Fruit fly (Drosophila melanogaster) whole organism, wandering third instar larva: ENCODE measurements around the gene Surf1.

ENCODE experiments used
- Abd-B ChIP-seq: fragments of >200 bp; optimal IDR thresholded peaks from 2 replicates; lab custom pipeline; 2017; ENCODE audit warnings: missing biosample characterization, missing genetic modification characterization
- CG32264 ChIP-seq: fragments of 200-800 bp; sonication (Bioruptor generic); optimal IDR thresholded peaks from 2 replicates; lab custom pipeline; 2016; ENCODE audit warnings: missing biosample characterization, missing genetic modification characterization
- CG9705 ChIP-seq: fragments of 200-800 bp; sonication (Bioruptor generic); optimal IDR thresholded peaks from 2 replicates; lab custom pipeline; 2018; ENCODE audit warnings: missing biosample characterization, mild to moderate bottlenecking, missing genetic modification characterization
- CrebA ChIP-seq: fragments of 200-800 bp; sonication (Bioruptor generic); optimal IDR thresholded peaks from 2 replicates; lab custom pipeline; 2016; ENCODE audit warnings: missing biosample characterization, mild to moderate bottlenecking, missing genetic modification characterization, borderline replicate concordance
- Dfd ChIP-seq: fragments of >200 bp; optimal IDR thresholded peaks from 2 replicates; lab custom pipeline; 2017; ENCODE audit warnings: missing biosample characterization, missing genetic modification characterization
- Dif ChIP-seq: fragments of 200-275, 200-300 bp; sonication (Bioruptor generic); optimal IDR thresholded peaks from 2 replicates; lab custom pipeline; 2018; ENCODE audit warnings: missing biosample characterization, missing genetic modification characterization; ENCODE audit not compliant: partially characterized antibody
- GATAd ChIP-seq: sonication (Bioruptor generic); optimal IDR thresholded peaks from 2 replicates; lab custom pipeline; 2016; ENCODE audit warnings: missing biosample characterization, missing genetic modification characterization
- HLH106 ChIP-seq: fragments of 200-800 bp; optimal IDR thresholded peaks from 3 replicates; lab custom pipeline; 2019; ENCODE audit warnings: missing biosample characterization, mild to moderate bottlenecking, missing genetic modification characterization, moderate library complexity
- Hnf4 ChIP-seq: fragments of 200-800 bp; sonication (Bioruptor generic); optimal IDR thresholded peaks from 2 replicates; lab custom pipeline; 2016; ENCODE audit warnings: missing biosample characterization, mild to moderate bottlenecking, missing genetic modification characterization
- Hr78 ChIP-seq: fragments of >200 bp; optimal IDR thresholded peaks from 2 replicates; lab custom pipeline; 2017; ENCODE audit warnings: missing biosample characterization, missing genetic modification characterization
- Hr83 ChIP-seq: fragments of 200-300 bp; sonication (Bioruptor generic); optimal IDR thresholded peaks from 2 replicates; lab custom pipeline; 2016; ENCODE audit warnings: missing biosample characterization, mild to moderate bottlenecking, missing genetic modification characterization, moderate library complexity; ENCODE audit not compliant: poor library complexity, severe bottlenecking
- Jra ChIP-seq: sonication (Bioruptor generic); optimal IDR thresholded peaks from 2 replicates; lab custom pipeline; 2016; ENCODE audit warnings: missing biosample characterization, missing genetic modification characterization
- Mio ChIP-seq: sonication (Bioruptor generic); optimal IDR thresholded peaks from 2 replicates; lab custom pipeline; 2016; ENCODE audit warnings: missing biosample characterization, missing genetic modification characterization
- Myc ChIP-seq: fragments of >200 bp; optimal IDR thresholded peaks from 2 replicates; lab custom pipeline; 2017
- N ChIP-seq: fragments of >200 bp; optimal IDR thresholded peaks from 2 replicates; lab custom pipeline; 2018; ENCODE audit warnings: missing biosample characterization, missing external identifiers, missing genetic modification characterization
- OdsH ChIP-seq: fragments of 200-800 bp; sonication (Bioruptor generic); optimal IDR thresholded peaks from 2 replicates; lab custom pipeline; 2016; ENCODE audit warnings: missing biosample characterization, mild to moderate bottlenecking, missing genetic modification characterization
- Rel ChIP-seq, 2 experiments: fragments of 200-800 bp; sonication (Bioruptor generic) in 1 of 2; optimal IDR thresholded peaks; 2 replicates in 1 of 2; 3 replicates in 1 of 2; lab custom pipeline; 2016 to 2019; ENCODE audit warnings: mild to moderate bottlenecking in 2 of 2, missing biosample characterization in 2 of 2, missing genetic modification characterization in 2 of 2, moderate library complexity in 1 of 2
- Sp1 ChIP-seq: fragments of 200-800 bp; sonication (Bioruptor generic); optimal IDR thresholded peaks from 3 replicates; lab custom pipeline; 2019; ENCODE audit warnings: missing biosample characterization, mild to moderate bottlenecking, missing genetic modification characterization, moderate library complexity
- Vsx2 ChIP-seq: fragments of 200-300, 225-300 bp; sonication (Bioruptor generic); optimal IDR thresholded peaks from 2 replicates; lab custom pipeline; 2018; ENCODE audit warnings: missing biosample characterization, missing genetic modification characterization; ENCODE audit not compliant: partially characterized antibody
- br ChIP-seq: fragments of 200-800 bp; sonication (Bioruptor generic); optimal IDR thresholded peaks from 2 replicates; lab custom pipeline; 2016; ENCODE audit warnings: missing biosample characterization, missing genetic modification characterization
- brk ChIP-seq: fragments of 200-800 bp; sonication (Bioruptor generic); optimal IDR thresholded peaks from 2 replicates; lab custom pipeline; 2016; ENCODE audit warnings: missing biosample characterization, mild to moderate bottlenecking, missing genetic modification characterization
- dl ChIP-seq, 2 experiments: fragments of 175-275, 200-275 bp in 1 of 2; fragments of 200-275 bp in 1 of 2; sonication (Bioruptor generic); optimal IDR thresholded peaks; lab custom pipeline; 2018; ENCODE audit warnings: mild to moderate bottlenecking in 2 of 2, missing biosample characterization in 2 of 2, missing genetic modification characterization in 2 of 2, moderate library complexity in 2 of 2; ENCODE audit not compliant: partially characterized antibody in 2 of 2, insufficient read depth in 1 of 2
- dmrt93B ChIP-seq: fragments of 200-800 bp; sonication (Bioruptor generic); optimal IDR thresholded peaks from 2 replicates; lab custom pipeline; 2018; ENCODE audit warnings: missing biosample characterization, mild to moderate bottlenecking, missing genetic modification characterization
- dsf ChIP-seq: sonication (Bioruptor generic); optimal IDR thresholded peaks from 2 replicates; lab custom pipeline; 2016; ENCODE audit warnings: missing biosample characterization, missing genetic modification characterization, borderline replicate concordance
- ey ChIP-seq: fragments of 200-800 bp; sonication (Bioruptor generic); optimal IDR thresholded peaks from 2 replicates; lab custom pipeline; 2016; ENCODE audit warnings: missing biosample characterization, missing genetic modification characterization
- foxo ChIP-seq, 2 experiments: fragments of 200-800 bp; sonication (Bioruptor generic); optimal IDR thresholded peaks; 2 replicates in 1 of 2; 3 replicates in 1 of 2; lab custom pipeline; 2016 to 2017; ENCODE audit warnings: missing biosample characterization in 2 of 2, missing genetic modification characterization in 2 of 2
- fru ChIP-seq: fragments of 200-800 bp; sonication (Bioruptor generic); optimal IDR thresholded peaks from 3 replicates; lab custom pipeline; 2016; ENCODE audit warnings: missing biosample characterization, mild to moderate bottlenecking, missing genetic modification characterization
- h ChIP-seq: fragments of 200-800 bp; sonication (Bioruptor generic); optimal IDR thresholded peaks from 3 replicates; lab custom pipeline; 2016; ENCODE audit warnings: missing biosample characterization, mild to moderate bottlenecking, missing genetic modification characterization
- jim ChIP-seq: fragments of 175-275, 200-325 bp; sonication (Bioruptor generic); optimal IDR thresholded peaks from 2 replicates; lab custom pipeline; 2016; ENCODE audit warnings: missing biosample characterization, mild to moderate bottlenecking, missing genetic modification characterization
- lola ChIP-seq: fragments of >200 bp; optimal IDR thresholded peaks from 2 replicates; lab custom pipeline; 2017; ENCODE audit warnings: missing biosample characterization, missing genetic modification characterization
- pan ChIP-seq: fragments of >200 bp; optimal IDR thresholded peaks from 2 replicates; lab custom pipeline; 2017
- psq ChIP-seq: fragments of 200-800 bp; sonication (Bioruptor generic); optimal IDR thresholded peaks from 3 replicates; lab custom pipeline; 2017; ENCODE audit warnings: missing biosample characterization, mild to moderate bottlenecking, missing genetic modification characterization, moderate library complexity
- rgr ChIP-seq: fragments of 200-800 bp; sonication (Bioruptor generic); optimal IDR thresholded peaks from 3 replicates; lab custom pipeline; 2016; ENCODE audit warnings: missing biosample characterization, mild to moderate bottlenecking, missing genetic modification characterization
- sage ChIP-seq: fragments of 200-800 bp; sonication (Bioruptor generic); optimal IDR thresholded peaks from 2 replicates; lab custom pipeline; 2016; ENCODE audit warnings: missing biosample characterization, mild to moderate bottlenecking, missing genetic modification characterization
- sv ChIP-seq: fragments of 200-800 bp; sonication (Bioruptor generic); optimal IDR thresholded peaks from 3 replicates; lab custom pipeline; 2016; ENCODE audit warnings: missing biosample characterization, missing genetic modification characterization
- tai ChIP-seq: sonication (Bioruptor generic); optimal IDR thresholded peaks from 2 replicates; lab custom pipeline; 2016; ENCODE audit warnings: missing biosample characterization, missing genetic modification characterization
- usp ChIP-seq: fragments of >200 bp; optimal IDR thresholded peaks from 2 replicates; lab custom pipeline; 2017; ENCODE audit warnings: missing biosample characterization, missing genetic modification characterization
- woc ChIP-seq: sonication (Bioruptor generic); optimal IDR thresholded peaks from 2 replicates; lab custom pipeline; 2016; ENCODE audit warnings: missing biosample characterization, mild to moderate bottlenecking, missing genetic modification characterization

Surf1 gene

DNA sequence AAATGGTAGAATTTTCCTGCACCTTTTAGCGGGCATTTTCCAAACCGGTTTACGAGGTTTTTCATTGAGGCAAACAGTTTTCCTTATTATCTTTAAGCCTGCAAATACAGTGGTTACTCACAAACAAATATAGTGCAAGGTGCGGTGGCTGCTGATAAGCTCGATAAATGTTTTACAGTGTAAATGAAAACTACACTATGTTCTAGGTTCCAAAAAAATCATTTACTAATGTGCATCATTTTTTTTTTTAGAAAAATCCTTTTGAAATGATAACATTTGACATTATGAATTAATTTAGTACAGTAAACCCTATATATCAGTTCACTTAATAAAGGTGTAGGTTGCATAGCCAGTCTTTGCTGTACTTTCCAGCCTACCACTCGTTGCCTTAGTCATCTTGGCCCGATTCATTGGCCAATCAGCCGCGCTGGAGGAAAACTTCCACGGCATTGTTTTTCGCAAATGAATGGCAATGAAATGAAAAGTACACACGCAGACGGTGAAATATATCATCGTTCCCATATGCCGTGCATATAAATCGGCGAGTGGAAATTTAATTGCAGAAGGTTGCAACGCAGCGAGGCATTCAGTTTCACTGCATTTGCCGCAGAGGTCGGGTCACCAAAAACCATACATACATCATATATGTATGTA lies 20.0 kb downstream of the Surf1 start:
- TF ChIP-seq GATAd (GFP tag; lab: Kevin White, UChicago), result no peak
- no peak for TF ChIP-seq Dfd (GFP tag; lab: Kevin White, UChicago)
- no peak for TF ChIP-seq usp (GFP tag; lab: Kevin White, UChicago)
- no peak for TF ChIP-seq dmrt93B
- TF ChIP-seq br (GFP tag; lab: Kevin White, UChicago), result no peak
- TF ChIP-seq Dif, result no peak
- TF ChIP-seq Vsx2 (GFP tag; lab: Kevin White, UChicago), result no peak
- no peak for TF ChIP-seq CG32264
- no peak for TF ChIP-seq brk (GFP tag; lab: Kevin White, UChicago)
- TF ChIP-seq sv, result no peak
- no peak for TF ChIP-seq lola (GFP tag; lab: Kevin White, UChicago)
- TF ChIP-seq pan (lab: Kevin White, UChicago), result no peak
- no peak for TF ChIP-seq ey (GFP tag; lab: Kevin White, UChicago)
- TF ChIP-seq h (GFP tag; lab: Kevin White, UChicago), result no peak
- TF ChIP-seq Rel (GFP tag; optimal IDR thresholded peaks at IDR 0.05; lab: Kevin White, UChicago), result no peak
- TF ChIP-seq Rel (tag; optimal IDR thresholded peaks at IDR 0.05; lab: Kevin White, UChicago), result no peak
- TF ChIP-seq dsf (GFP tag; lab: Kevin White, UChicago), result no peak
- TF ChIP-seq CG9705, result no peak
- TF ChIP-seq Sp1 (GFP tag; lab: Kevin White, UChicago), result no peak

DNA sequence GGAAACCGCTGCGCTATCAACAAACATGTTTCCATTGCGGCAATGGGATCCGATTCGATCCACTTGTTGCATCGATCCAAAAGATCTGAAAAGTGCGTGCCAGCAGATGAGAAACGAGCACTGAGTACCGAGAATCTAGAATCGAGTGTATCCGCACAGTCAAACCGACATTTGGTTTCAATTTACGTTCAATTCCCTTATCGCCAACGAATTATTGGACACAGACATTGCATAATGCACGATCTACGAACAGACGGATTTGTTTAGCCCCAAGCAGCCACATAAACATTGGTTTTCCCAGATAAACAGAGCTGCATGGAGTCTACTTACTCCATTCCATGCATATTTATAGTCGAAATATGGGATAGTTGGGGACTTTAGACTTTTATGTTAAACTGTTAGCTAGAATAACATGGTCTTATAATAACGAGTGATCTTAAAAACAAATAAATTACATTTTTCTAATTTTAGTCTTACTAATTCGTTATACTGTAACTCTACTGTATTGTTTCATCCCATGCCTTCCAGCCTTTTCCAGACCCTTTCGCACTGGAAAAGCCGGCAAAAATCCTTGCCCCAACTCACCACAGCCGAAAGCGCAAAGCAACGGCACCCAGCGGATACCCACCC lies 20.7 kb downstream of the Surf1 start:
- TF ChIP-seq Dfd (GFP tag; lab: Kevin White, UChicago), result no peak
- TF ChIP-seq dsf (GFP tag; lab: Kevin White, UChicago), result no peak
- TF ChIP-seq Vsx2 (GFP tag; lab: Kevin White, UChicago), result no peak
- no peak for TF ChIP-seq psq (GFP tag; lab: Kevin White, UChicago)
- TF ChIP-seq jim (GFP tag; lab: Kevin White, UChicago), result no peak
- TF ChIP-seq OdsH, result no peak
- no peak for TF ChIP-seq Dif
- no peak for TF ChIP-seq fru
- no peak for TF ChIP-seq Rel (GFP tag; optimal IDR thresholded peaks at IDR 0.05; lab: Kevin White, UChicago)
- TF ChIP-seq Rel (tag; optimal IDR thresholded peaks at IDR 0.05; lab: Kevin White, UChicago), result no peak
- TF ChIP-seq usp (GFP tag; lab: Kevin White, UChicago), result no peak

DNA sequence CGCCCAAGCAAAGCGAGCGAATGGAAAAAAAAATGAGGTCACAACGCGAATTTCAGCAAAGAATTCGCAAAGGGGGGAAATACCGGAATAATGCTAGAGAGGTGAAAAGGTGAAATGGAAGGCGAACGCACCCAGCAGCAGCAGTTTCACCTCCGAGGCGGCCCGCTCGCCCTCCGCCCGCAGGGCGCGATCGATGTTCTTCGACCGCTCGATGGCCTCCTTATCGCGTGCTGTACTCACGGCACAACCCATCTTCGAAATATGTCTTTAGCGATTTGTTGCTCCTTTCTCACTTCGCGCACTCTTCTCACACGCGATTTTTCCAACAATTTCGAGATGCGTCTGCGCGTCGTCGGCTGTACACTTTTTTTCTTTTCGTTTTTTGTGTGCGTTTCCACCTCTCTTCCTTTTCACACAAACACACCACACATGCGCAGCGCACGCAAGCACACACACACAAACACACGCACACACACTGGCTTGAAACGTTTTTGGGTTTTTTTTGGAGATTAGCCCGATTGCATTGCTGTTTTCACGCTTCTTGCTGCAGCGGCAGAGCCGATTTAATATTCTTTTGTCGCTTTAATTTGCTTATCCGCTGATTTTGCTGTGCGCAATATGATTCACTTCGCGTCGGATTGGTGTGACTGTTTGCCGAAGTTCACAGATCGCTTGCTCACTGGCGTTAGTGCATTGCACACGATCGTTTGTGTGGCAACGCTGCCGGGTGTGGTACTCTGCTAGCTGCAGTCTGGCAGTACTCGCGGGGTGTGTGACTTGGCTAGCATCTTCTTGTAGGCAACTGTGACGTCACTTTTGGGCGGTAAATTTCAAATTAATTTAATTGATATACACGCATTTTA lies 21.5 kb downstream of the Surf1 start, which contains the start of gene Galphai:
Gene Galphai (minus strand): TSS at position 658 of the 863 bp plus-strand sequence.
- TF ChIP-seq woc (GFP tag; lab: Kevin White, UChicago), result no peak
- TF ChIP-seq CG9705, result no peak
- TF ChIP-seq HLH106 (tag; lab: Kevin White, UChicago), result peak; percentile 21
- no peak for TF ChIP-seq Mio (GFP tag; lab: Kevin White, UChicago)
- TF ChIP-seq Dfd (GFP tag; lab: Kevin White, UChicago), result no peak
- no peak for TF ChIP-seq CG32264
- no peak for TF ChIP-seq Vsx2 (GFP tag; lab: Kevin White, UChicago)
- peak; percentile 18 for TF ChIP-seq fru
- TF ChIP-seq CrebA (GFP tag; lab: Kevin White, UChicago), result no peak
- peak; percentile 44 for TF ChIP-seq Sp1 (GFP tag; lab: Kevin White, UChicago)
- TF ChIP-seq h (GFP tag; lab: Kevin White, UChicago), result peak; percentile 11
- TF ChIP-seq rgr, result peak; percentile 19
- TF ChIP-seq psq (GFP tag; lab: Kevin White, UChicago), result no peak
- no peak for TF ChIP-seq Dif
- TF ChIP-seq dsf (GFP tag; lab: Kevin White, UChicago), result no peak
- TF ChIP-seq OdsH, result no peak
- TF ChIP-seq N (GFP tag; lab: Kevin White, UChicago), result no peak
- TF ChIP-seq Rel (GFP tag; optimal IDR thresholded peaks at IDR 0.05; lab: Kevin White, UChicago), result no peak
- peak; percentile 95 for TF ChIP-seq Rel (tag; optimal IDR thresholded peaks at IDR 0.05; lab: Kevin White, UChicago)
- TF ChIP-seq Jra (GFP tag; lab: Kevin White, UChicago), result peak; percentile 26
- no peak for TF ChIP-seq tai (GFP tag; lab: Kevin White, UChicago)
- TF ChIP-seq jim (GFP tag; lab: Kevin White, UChicago), result peak; percentile 40
- TF ChIP-seq Hr83 (GFP tag; lab: Kevin White, UChicago), result no peak
- no peak for TF ChIP-seq Hr78 (GFP tag; lab: Kevin White, UChicago)
- TF ChIP-seq Myc (lab: Kevin White, UChicago), result peak; percentile 6
- peak in 1 of 2 experiments; percentile 16 for TF ChIP-seq foxo (GFP tag; optimal IDR thresholded peaks at IDR 0.05; lab: Kevin White, UChicago)
- TF ChIP-seq Abd-B (GFP tag; lab: Kevin White, UChicago), result no peak
- TF ChIP-seq usp (GFP tag; lab: Kevin White, UChicago), result no peak
- TF ChIP-seq dmrt93B, result no peak
- TF ChIP-seq GATAd (GFP tag; lab: Kevin White, UChicago), result no peak
- peak in 1 of 2 experiments; percentile 17 for TF ChIP-seq dl (GFP tag; optimal IDR thresholded peaks at IDR 0.05; lab: Kevin White, UChicago; ENCODE audit: insufficient read depth in 1 of 2, partially characterized antibody in 2 of 2)
- TF ChIP-seq sage (GFP tag; lab: Kevin White, UChicago), result no peak
- TF ChIP-seq Hnf4, result peak; percentile 22
- no peak for TF ChIP-seq br (GFP tag; lab: Kevin White, UChicago)
- TF ChIP-seq brk (GFP tag; lab: Kevin White, UChicago), result no peak
